Fruit fly (Drosophila melanogaster) whole organism, embryonic: Measurements from ENCODE around the gene CG4730.

Experiments used
- Abd-B ChIP-seq: fragments of 200-800 bp; sonication (Bioruptor generic); optimal IDR thresholded peaks from 2 replicates; lab custom pipeline; 2018; ENCODE audit warnings: missing biosample characterization, mild to moderate bottlenecking, missing genetic modification characterization, moderate library complexity
- BtbVII ChIP-seq: fragments of 200-800 bp; sonication (Bioruptor generic); optimal IDR thresholded peaks from 3 replicates; lab custom pipeline; 2017; ENCODE audit warnings: missing biosample characterization, mild to moderate bottlenecking, missing genetic modification characterization
- CG10959 ChIP-seq: fragments of 200-800 bp; sonication (Bioruptor generic); IDR thresholded peaks from 2 replicates; pipeline ENCODE4 v1.3.6; 2022; ENCODE audit warnings: missing biosample characterization, missing genetic modification characterization
- CG11398 ChIP-seq: fragments of 200-800 bp; sonication (Bioruptor generic); optimal IDR thresholded peaks from 2 replicates; lab custom pipeline; 2016; ENCODE audit warnings: missing biosample characterization, missing genetic modification characterization
- CG12104 ChIP-seq: fragments of 200-800 bp; sonication (Bioruptor generic); optimal IDR thresholded peaks from 3 replicates; lab custom pipeline; 2016; ENCODE audit warnings: missing biosample characterization, missing genetic modification characterization
- CG12219 ChIP-seq: fragments of 200-800 bp; sonication (Bioruptor generic); optimal IDR thresholded peaks from 3 replicates; lab custom pipeline; 2018; ENCODE audit warnings: missing biosample characterization, mild to moderate bottlenecking, missing genetic modification characterization
- CG12299 ChIP-seq: fragments of 200-800 bp; sonication (Bioruptor generic); optimal IDR thresholded peaks from 2 replicates; lab custom pipeline; 2018; ENCODE audit warnings: missing biosample characterization, mild to moderate bottlenecking, missing genetic modification characterization
- CG1647 ChIP-seq: fragments of 200-800 bp; sonication (Bioruptor generic); optimal IDR thresholded peaks from 3 replicates; lab custom pipeline; 2016; ENCODE audit warnings: missing biosample characterization, missing genetic modification characterization
- CG17385 ChIP-seq: fragments of 200-800 bp; sonication (Bioruptor generic); optimal IDR thresholded peaks from 3 replicates; lab custom pipeline; 2018; ENCODE audit warnings: missing biosample characterization, mild to moderate bottlenecking, missing genetic modification characterization
- CG2678 ChIP-seq: fragments of 200-800 bp; sonication (Bioruptor generic); optimal IDR thresholded peaks from 3 replicates; lab custom pipeline; 2019; ENCODE audit warnings: missing biosample characterization, mild to moderate bottlenecking, missing genetic modification characterization, moderate library complexity
- CG33557 ChIP-seq: fragments of 200-800 bp; sonication (Bioruptor generic); optimal IDR thresholded peaks from 2 replicates; lab custom pipeline; 2019; ENCODE audit warnings: missing biosample characterization, mild to moderate bottlenecking, missing genetic modification characterization, moderate library complexity
- CG3726 ChIP-seq: fragments of 200-800 bp; sonication (Bioruptor generic); IDR thresholded peaks from 3 replicates; pipeline ENCODE4, ENCODE4 v1.3.6; 2022; ENCODE audit warnings: missing biosample characterization, missing genetic modification characterization
- CG3838 ChIP-seq: fragments of 200-800 bp; sonication (Bioruptor generic); optimal IDR thresholded peaks from 3 replicates; lab custom pipeline; 2016; ENCODE audit warnings: missing biosample characterization, missing genetic modification characterization
- CG6175 ChIP-seq: fragments of 200-800 bp; sonication (Bioruptor generic); IDR thresholded peaks from 3 replicates; pipeline ENCODE4 v1.3.6; 2022; ENCODE audit warnings: missing biosample characterization, missing genetic modification characterization
- CG6689 ChIP-seq: fragments of 200-800 bp; sonication (Bioruptor generic); IDR thresholded peaks from 2 replicates; pipeline ENCODE4 v1.3.6; 2022; ENCODE audit warnings: missing biosample characterization, missing genetic modification characterization
- CG7786 ChIP-seq: fragments of 200-800 bp; sonication (Bioruptor generic); optimal IDR thresholded peaks from 2 replicates; lab custom pipeline; 2016; ENCODE audit warnings: missing biosample characterization, missing genetic modification characterization
- CG8089 ChIP-seq: fragments of 200-800 bp; sonication (Bioruptor generic); optimal IDR thresholded peaks from 3 replicates; lab custom pipeline; 2016; ENCODE audit warnings: missing biosample characterization, missing genetic modification characterization
- CG8765 ChIP-seq: fragments of 200-800 bp; sonication (Bioruptor generic); IDR thresholded peaks from 2 replicates; pipeline ENCODE4 v1.3.6; 2022; ENCODE audit warnings: missing biosample characterization, missing genetic modification characterization
- CG9437 ChIP-seq: fragments of 200-800 bp; sonication (Bioruptor generic); optimal IDR thresholded peaks from 2 replicates; lab custom pipeline; 2018; ENCODE audit warnings: missing biosample characterization, mild to moderate bottlenecking, missing genetic modification characterization
- CG9817 ChIP-seq: fragments of 200-800 bp; sonication (Bioruptor generic); optimal IDR thresholded peaks from 2 replicates; lab custom pipeline; 2018; ENCODE audit warnings: missing biosample characterization, mild to moderate bottlenecking, missing genetic modification characterization, moderate library complexity
- Dad ChIP-seq: fragments of 200-800 bp; sonication (Bioruptor generic); optimal IDR thresholded peaks from 3 replicates; lab custom pipeline; 2016; ENCODE audit warnings: missing biosample characterization, missing genetic modification characterization
- Dll ChIP-seq: fragments of 200-800 bp; sonication (Bioruptor generic); IDR thresholded peaks from 4 replicates; pipeline ENCODE4 v1.3.6; 2022; ENCODE audit warnings: missing biosample characterization, missing genetic modification characterization; ENCODE audit not compliant: partially characterized antibody
- ERR ChIP-seq: fragments of 200-800 bp; sonication (Bioruptor generic); optimal IDR thresholded peaks from 2 replicates; lab custom pipeline; 2016; ENCODE audit warnings: missing biosample characterization, missing genetic modification characterization
- Gsc ChIP-seq: fragments of 200-800 bp; sonication (Bioruptor generic); IDR thresholded peaks from 2 replicates; pipeline ENCODE4 v1.3.6; 2022; ENCODE audit warnings: missing biosample characterization, missing genetic modification characterization
- HmgD ChIP-seq: fragments of 200-800 bp; sonication (Bioruptor generic); optimal IDR thresholded peaks from 3 replicates; lab custom pipeline; 2016; ENCODE audit warnings: missing biosample characterization, missing genetic modification characterization
- Hr78 ChIP-seq, 2 experiments: fragments of 200-800 bp in 1 of 2; fragments of >200 bp in 1 of 2; sonication (Bioruptor generic) in 1 of 2; optimal IDR thresholded peaks; 2 replicates each; lab custom pipeline; 2017 to 2019; ENCODE audit warnings: missing biosample characterization in 2 of 2, missing genetic modification characterization in 2 of 2, mild to moderate bottlenecking in 1 of 2, moderate library complexity in 1 of 2
- MTF-1 ChIP-seq: fragments of 200-800 bp; sonication (Bioruptor generic); optimal IDR thresholded peaks from 2 replicates; lab custom pipeline; 2018; ENCODE audit warnings: missing biosample characterization, mild to moderate bottlenecking, missing genetic modification characterization, borderline replicate concordance
- PHDP ChIP-seq: fragments of 200-800 bp; sonication (Bioruptor generic); optimal IDR thresholded peaks from 3 replicates; lab custom pipeline; 2018; ENCODE audit warnings: missing biosample characterization, mild to moderate bottlenecking, missing genetic modification characterization, moderate library complexity
- Pdp1 ChIP-seq, 2 experiments: fragments of 200-800 bp; sonication (Bioruptor generic); optimal IDR thresholded peaks; 3 replicates each; lab custom pipeline; 2016; ENCODE audit warnings: missing biosample characterization in 2 of 2, missing genetic modification characterization in 2 of 2, mild to moderate bottlenecking in 1 of 2, moderate library complexity in 1 of 2
- ara ChIP-seq: fragments of 200-800 bp; sonication (Bioruptor generic); IDR thresholded peaks from 2 replicates; pipeline ENCODE4 v1.3.6; 2022; ENCODE audit warnings: missing biosample characterization, missing genetic modification characterization
- bowl ChIP-seq: fragments of 200-800 bp; sonication (Bioruptor generic); IDR thresholded peaks from 2 replicates; pipeline ENCODE4 v1.3.6; 2022; ENCODE audit warnings: missing biosample characterization, missing genetic modification characterization
- btn ChIP-seq: fragments of 200-800 bp; sonication (Bioruptor generic); optimal IDR thresholded peaks from 2 replicates; lab custom pipeline; 2016; ENCODE audit warnings: missing biosample characterization, missing genetic modification characterization
- dan ChIP-seq: fragments of 200-800 bp; sonication (Bioruptor generic); IDR thresholded peaks from 2 replicates; pipeline ENCODE4 v1.3.6; 2022; ENCODE audit warnings: missing biosample characterization, missing genetic modification characterization
- fd102C ChIP-seq: fragments of 200-800 bp; sonication (Bioruptor generic); optimal IDR thresholded peaks from 2 replicates; lab custom pipeline; 2018; ENCODE audit warnings: missing biosample characterization, mild to moderate bottlenecking, missing genetic modification characterization, moderate library complexity
- fru ChIP-seq: fragments of >200 bp; optimal IDR thresholded peaks from 2 replicates; lab custom pipeline; 2017
- fu2 ChIP-seq: fragments of 200-800 bp; sonication (Bioruptor generic); optimal IDR thresholded peaks from 2 replicates; lab custom pipeline; 2016; ENCODE audit warnings: missing biosample characterization, missing genetic modification characterization
- gce ChIP-seq: fragments of 200-800 bp; sonication (Bioruptor generic); IDR thresholded peaks from 3 replicates; pipeline ENCODE4 v1.3.6; 2022; ENCODE audit warnings: missing biosample characterization, missing genetic modification characterization
- h ChIP-seq: fragments of >200 bp; optimal IDR thresholded peaks from 2 replicates; lab custom pipeline; 2017
- ham ChIP-seq: fragments of 200-800 bp; sonication (Bioruptor generic); IDR thresholded peaks from 2 replicates; pipeline ENCODE4 v1.3.6; 2022; ENCODE audit warnings: missing biosample characterization, missing genetic modification characterization
- her ChIP-seq: fragments of 200-800 bp; sonication (Bioruptor generic); optimal IDR thresholded peaks from 2 replicates; lab custom pipeline; 2016; ENCODE audit warnings: missing biosample characterization, missing genetic modification characterization
- hth ChIP-seq: fragments of >200 bp; optimal IDR thresholded peaks from 2 replicates; lab custom pipeline; 2017; ENCODE audit warnings: inconsistent platforms
- jing ChIP-seq: fragments of 200-800 bp; sonication (Bioruptor generic); optimal IDR thresholded peaks from 2 replicates; lab custom pipeline; 2018; ENCODE audit warnings: missing biosample characterization, mild to moderate bottlenecking, missing genetic modification characterization
- mirr ChIP-seq: fragments of 200-800 bp; sonication (Bioruptor generic); optimal IDR thresholded peaks from 3 replicates; lab custom pipeline; 2018; ENCODE audit warnings: missing biosample characterization, mild to moderate bottlenecking, missing genetic modification characterization
- nerfin-1 ChIP-seq: fragments of 200-800 bp; sonication (Bioruptor generic); optimal IDR thresholded peaks from 3 replicates; lab custom pipeline; 2019; ENCODE audit warnings: missing biosample characterization, mild to moderate bottlenecking, missing genetic modification characterization, moderate library complexity
- phol ChIP-seq: fragments of 200-800 bp; sonication (Bioruptor generic); optimal IDR thresholded peaks from 3 replicates; lab custom pipeline; 2018; ENCODE audit warnings: missing biosample characterization, mild to moderate bottlenecking, missing genetic modification characterization, moderate library complexity
- pnt ChIP-seq: fragments of 200-800 bp; sonication (Bioruptor generic); optimal IDR thresholded peaks from 3 replicates; lab custom pipeline; 2016; ENCODE audit warnings: missing biosample characterization, missing genetic modification characterization
- pzg ChIP-seq: fragments of 200-800 bp; sonication (Bioruptor generic); optimal IDR thresholded peaks from 3 replicates; lab custom pipeline; 2018; ENCODE audit warnings: missing biosample characterization, mild to moderate bottlenecking, missing genetic modification characterization, moderate library complexity
- row ChIP-seq: fragments of 200-800 bp; sonication (Bioruptor generic); IDR thresholded peaks from 3 replicates; pipeline ENCODE4 v1.3.6; 2022; ENCODE audit warnings: missing biosample characterization, missing genetic modification characterization
- slbo ChIP-seq: fragments of 200-800 bp; sonication (Bioruptor generic); IDR thresholded peaks from 2 replicates; pipeline ENCODE4 v1.3.6; 2022; ENCODE audit warnings: missing biosample characterization, missing genetic modification characterization
- sr ChIP-seq: fragments of 200-800 bp; sonication (Bioruptor generic); IDR thresholded peaks from 3 replicates; pipeline ENCODE4 v1.3.6; 2022; ENCODE audit warnings: missing biosample characterization, missing genetic modification characterization
- tx ChIP-seq: fragments of 200-800 bp; sonication (Bioruptor generic); optimal IDR thresholded peaks from 2 replicates; lab custom pipeline; 2016; ENCODE audit warnings: missing biosample characterization, missing genetic modification characterization

CG4730 gene

DNA sequence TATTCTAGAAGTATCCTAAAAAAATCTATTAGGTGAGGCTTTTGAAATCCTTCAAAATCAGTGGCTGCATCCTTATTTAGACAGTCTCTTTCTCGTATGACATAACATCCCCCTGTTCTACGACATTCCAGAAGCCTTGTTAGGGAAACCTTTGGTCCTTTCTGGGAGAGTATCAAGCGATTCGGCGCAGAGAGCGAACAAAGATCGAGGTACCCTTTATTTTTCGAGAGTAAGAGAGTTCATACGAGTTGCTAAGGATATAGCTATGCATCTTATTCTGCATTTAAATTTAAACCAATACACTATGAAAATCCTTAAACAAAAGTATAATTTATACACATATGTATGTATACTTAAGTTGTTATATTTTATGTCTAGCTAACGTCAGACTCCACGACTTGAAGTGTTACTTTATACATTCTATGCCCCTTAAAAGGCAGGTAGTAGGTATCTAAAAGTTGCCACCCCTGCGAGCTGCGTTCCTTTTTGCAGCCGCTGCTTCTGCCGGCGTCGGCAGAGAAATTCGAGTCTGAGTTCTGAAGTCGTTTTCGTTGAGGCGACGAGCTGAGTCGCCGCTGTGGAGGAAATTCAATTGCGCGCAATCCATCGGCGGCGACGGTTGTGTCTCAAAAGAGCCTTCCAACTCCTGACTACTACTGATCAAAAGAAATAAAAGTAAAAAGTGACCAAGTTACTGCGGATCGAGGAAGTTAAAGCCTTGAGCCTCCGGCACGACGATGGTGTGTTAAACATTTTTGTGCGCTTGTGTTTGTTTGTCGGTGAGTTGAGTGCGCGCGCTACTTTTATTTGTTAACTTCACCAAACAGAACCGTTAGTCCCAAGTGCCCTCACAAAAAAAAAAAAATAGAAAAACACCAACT lies 40.9 kb downstream of the CG4730 start, which contains the start of gene jigr1 (continued):
- TF ChIP-seq gce, result no peak
- TF ChIP-seq HmgD (GFP tag; lab: Kevin White, UChicago), result no peak
- no peak for TF ChIP-seq Abd-B (GFP tag; lab: Kevin White, UChicago)
- peak; percentile 31 for TF ChIP-seq nerfin-1 (tag; lab: Kevin White, UChicago)
- no peak for TF ChIP-seq pzg
- TF ChIP-seq dan (GFP tag; lab: Robert Waterston, UW), result peak; percentile 10; the same call in 1 of the 2 replicates
- no peak for TF ChIP-seq Gsc (GFP tag; lab: Robert Waterston, UW)
- no peak for TF ChIP-seq bowl (GFP tag; lab: Robert Waterston, UW)
- no peak for TF ChIP-seq mirr (GFP tag; lab: Kevin White, UChicago)
- peak; percentile 70 for TF ChIP-seq CG10959
- no peak for TF ChIP-seq h
- peak; percentile 42; the same call in 1 of the 2 replicates for TF ChIP-seq CG6689
- peak; percentile 86 for TF ChIP-seq row (GFP tag; lab: Robert Waterston, UW)
- no peak for TF ChIP-seq CG6175 (GFP tag; lab: Robert Waterston, UW)
- no peak for TF ChIP-seq her
- TF ChIP-seq hth (lab: Kevin White, UChicago), result no peak
- TF ChIP-seq pnt, result peak; percentile 5
- no peak for TF ChIP-seq CG12104 (GFP tag; lab: Kevin White, UChicago)
- TF ChIP-seq CG1647 (GFP tag; lab: Kevin White, UChicago), result no peak
- no peak for TF ChIP-seq Dad (GFP tag; lab: Kevin White, UChicago)
- no peak for TF ChIP-seq CG7786
- TF ChIP-seq Pdp1 (GFP tag; optimal IDR thresholded peaks at IDR 0.05; lab: Kevin White, UChicago), result peak; percentile 15 to 17
- TF ChIP-seq fd102C (GFP tag; lab: Kevin White, UChicago), result peak; percentile 60
- no peak for TF ChIP-seq jing (GFP tag; lab: Kevin White, UChicago)
- TF ChIP-seq CG8765 (GFP tag; lab: Robert Waterston, UW), result peak; percentile 74
- no peak for TF ChIP-seq CG8089 (GFP tag; lab: Kevin White, UChicago)
- no peak for TF ChIP-seq Dll (GFP tag; lab: Robert Waterston, UW)
- TF ChIP-seq tx (GFP tag; lab: Kevin White, UChicago), result no peak
- TF ChIP-seq CG3838, result no peak
- TF ChIP-seq CG11398 (GFP tag; lab: Kevin White, UChicago), result no peak
- peak; percentile 12 for TF ChIP-seq CG2678 (tag; lab: Kevin White, UChicago)
- TF ChIP-seq phol (tag; lab: Kevin White, UChicago), result peak; percentile 57
- no peak for TF ChIP-seq CG9437 (GFP tag; lab: Kevin White, UChicago)
- TF ChIP-seq slbo, result no peak
- no peak for TF ChIP-seq CG12299 (tag; lab: Kevin White, UChicago)
- TF ChIP-seq sr, result no peak
- no peak for TF ChIP-seq CG17385 (GFP tag; lab: Kevin White, UChicago)
- TF ChIP-seq MTF-1 (GFP tag; lab: Kevin White, UChicago), result no peak
- TF ChIP-seq CG12219 (GFP tag; lab: Kevin White, UChicago), result no peak
- TF ChIP-seq ERR (GFP tag; lab: Kevin White, UChicago), result no peak
- TF ChIP-seq BtbVII (GFP tag; lab: Kevin White, UChicago), result no peak
- no peak for TF ChIP-seq CG3726
- TF ChIP-seq fru (lab: Kevin White, UChicago), result no peak
- no peak for TF ChIP-seq CG9817
- no peak for TF ChIP-seq btn (GFP tag; lab: Kevin White, UChicago)
- TF ChIP-seq ham (GFP tag; lab: Robert Waterston, UW), result no peak
- TF ChIP-seq PHDP (tag; lab: Kevin White, UChicago), result no peak
- no peak for TF ChIP-seq Hr78 (GFP tag; optimal IDR thresholded peaks at IDR 0.05; lab: Kevin White, UChicago)
- TF ChIP-seq CG33557 (GFP tag; lab: Kevin White, UChicago), result peak; percentile 63
- TF ChIP-seq ara (GFP tag; lab: Robert Waterston, UW), result peak; percentile 54; the same call in 1 of the 2 replicates
- no peak for TF ChIP-seq fu2 (GFP tag; lab: Kevin White, UChicago)
